Worm (Caenorhabditis elegans) whole organism, L1 larva: ENCODE results near the gene srx-6.

Experiments
- ces-1 ChIP-seq: fragments of 150-350 bp; optimal IDR thresholded peaks from 2 replicates; lab custom pipeline; 2014; ENCODE audit warnings: missing biosample characterization, missing genetic modification reagents, missing genetic modification characterization
- dsc-1 ChIP-seq: sonication (generic microtip); optimal IDR thresholded peaks from 2 replicates; lab custom pipeline; 2016; ENCODE audit warnings: mild to moderate bottlenecking, missing genetic modification characterization, missing compliant biosample characterization
- efl-3 ChIP-seq: fragments of 200-800 bp; sonication (Bioruptor generic); optimal IDR thresholded peaks from 2 replicates; lab custom pipeline; 2018; ENCODE audit warnings: mild to moderate bottlenecking, missing genetic modification characterization, missing compliant biosample characterization
- elt-3 ChIP-seq, 6 experiments: fragments of 150-350 bp in 1 of 6; sonication (generic microtip); optimal IDR thresholded peaks; 2 replicates each; lab custom pipeline; 2017 to 2018; ENCODE audit warnings: missing biosample characterization in 6 of 6, missing genetic modification characterization in 6 of 6, inconsistent platforms in 1 of 6
- lin-13 ChIP-seq: fragments of 150-350 bp; optimal IDR thresholded peaks from 2 replicates; lab custom pipeline; 2014; ENCODE audit warnings: missing biosample characterization, missing genetic modification reagents, missing genetic modification characterization
- lsy-2 ChIP-seq, 2 experiments: fragments of 150-350 bp; optimal IDR thresholded peaks; 2 replicates each; lab custom pipeline; 2014; ENCODE audit warnings: missing biosample characterization in 2 of 2, missing genetic modification characterization in 2 of 2
- mdl-1 ChIP-seq, 2 experiments: fragments of 150-350 bp; optimal IDR thresholded peaks; 2 replicates each; lab custom pipeline; 2014 to 2017; ENCODE audit warnings: missing biosample characterization in 2 of 2, missing genetic modification characterization in 2 of 2, inconsistent platforms in 1 of 2
- mep-1 ChIP-seq: fragments of 150-350 bp; optimal IDR thresholded peaks from 2 replicates; lab custom pipeline; 2014; ENCODE audit warnings: missing biosample characterization, missing genetic modification characterization
- nhr-237 ChIP-seq: fragments of 150-350 bp; optimal IDR thresholded peaks from 2 replicates; lab custom pipeline; 2014; ENCODE audit warnings: missing biosample characterization, missing genetic modification characterization
- skn-1 ChIP-seq: fragments of 150-350 bp; optimal IDR thresholded peaks from 2 replicates; lab custom pipeline; 2014; ENCODE audit warnings: missing biosample characterization, missing genetic modification characterization
- unc-62 ChIP-seq: fragments of 150-350 bp; optimal IDR thresholded peaks from 2 replicates; lab custom pipeline; 2014; ENCODE audit warnings: missing biosample characterization, missing genetic modification reagents, missing genetic modification characterization
- unc-86 ChIP-seq: sonication (generic microtip); optimal IDR thresholded peaks from 2 replicates; lab custom pipeline; 2016; ENCODE audit warnings: missing genetic modification characterization, missing compliant biosample characterization

- TF ChIP-seq unc-86 (no peak), lsy-2 (tag; optimal IDR thresholded peaks at IDR 0.05; lab: Kevin White, UChicago) (no peak), skn-1 (tag; lab: Kevin White, UChicago) (no peak), dsc-1 (tag; lab: Kevin White, UChicago) (no peak), mep-1 (tag; lab: Kevin White, UChicago) (no peak), ces-1 (GFP tag; lab: Kevin White, UChicago) (no peak), mdl-1 (tag; optimal IDR thresholded peaks at IDR 0.05; lab: Kevin White, UChicago) (no peak), efl-3 (GFP tag; lab: Kevin White, UChicago) (no peak), unc-62 (GFP tag; lab: Kevin White, UChicago) (no peak), elt-3 (tag; optimal IDR thresholded peaks at IDR 0.05; lab: Kevin White, UChicago) (no peak), lin-13 (GFP tag; lab: Kevin White, UChicago) (no peak), nhr-237 (tag; lab: Kevin White, UChicago) (no peak)
Observed at ce11 chrV:7343522-7343921, 30.4 kb upstream of the srx-6 start, which contains the start of gene srh-244.
